Fruit fly (Drosophila melanogaster): ENCODE data around the gene janA.

DNA sequence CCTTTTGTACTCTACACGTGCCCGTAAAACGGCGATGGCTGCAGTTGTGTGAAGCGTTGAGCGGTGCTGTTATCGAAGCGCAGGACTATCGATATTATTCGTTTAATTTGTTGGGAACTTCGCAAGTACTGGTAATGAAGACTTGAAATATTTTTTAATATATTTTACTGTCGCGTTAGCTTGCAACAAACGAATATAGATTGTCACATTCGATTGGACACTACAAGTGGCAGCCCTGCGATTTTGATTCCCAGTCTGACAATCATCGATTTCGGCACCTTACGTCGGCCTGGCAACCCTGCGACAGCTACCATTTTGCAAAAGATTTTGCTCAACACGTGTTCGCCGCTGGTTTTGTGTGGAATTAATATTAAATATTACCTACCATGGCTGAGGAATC, 34.7 kb downstream of the janA start, which contains the start of the genes Nlp and Nph:
- no peak for TF ChIP-seq usp (GFP tag; optimal IDR thresholded peaks at IDR 0.05)
- TF ChIP-seq pan (optimal IDR thresholded peaks at IDR 0.05), result no peak
